Worm (Caenorhabditis elegans) whole organism, mixed stage, embryonic: ENCODE data around the gene M110.9.
A peak's percentile ranks its signal among the peaks of the same experiment; 100 is the strongest.

ENCODE experiments used
- M03D4.4 ChIP-seq: sonication (generic microtip); optimal IDR thresholded peaks from 2 replicates; lab custom pipeline; 2017; ENCODE audit warnings: mild to moderate bottlenecking, missing genetic modification characterization, missing compliant biosample characterization
- bed-3 ChIP-seq: fragments of 200-800 bp; sonication (Bioruptor generic); optimal IDR thresholded peaks from 3 replicates; lab custom pipeline; 2018; ENCODE audit warnings: mild to moderate bottlenecking, missing genetic modification characterization, moderate library complexity, missing compliant biosample characterization
- blmp-1 ChIP-seq: fragments of 150-350 bp; optimal IDR thresholded peaks from 2 replicates; lab custom pipeline; 2014; ENCODE audit warnings: missing biosample characterization, missing genetic modification characterization
- ceh-39 ChIP-seq: fragments of 150-350 bp; optimal IDR thresholded peaks from 2 replicates; lab custom pipeline; 2014; ENCODE audit warnings: missing biosample characterization, missing genetic modification characterization
- ceh-43 ChIP-seq: fragments of 200-800 bp; sonication (Bioruptor generic); optimal IDR thresholded peaks from 2 replicates; lab custom pipeline; 2018; ENCODE audit warnings: mild to moderate bottlenecking, missing genetic modification characterization, moderate library complexity, missing compliant biosample characterization
- ceh-83 ChIP-seq: fragments of 200-800 bp; sonication (Bioruptor generic); optimal IDR thresholded peaks from 2 replicates; lab custom pipeline; 2018; ENCODE audit warnings: mild to moderate bottlenecking, missing genetic modification characterization, missing compliant biosample characterization
- ces-1 ChIP-seq: fragments of 150-350 bp; optimal IDR thresholded peaks from 2 replicates; lab custom pipeline; 2014; ENCODE audit warnings: missing biosample characterization, missing genetic modification reagents, missing genetic modification characterization
- cnd-1 ChIP-seq: fragments of 200-800 bp; sonication (Bioruptor generic); optimal IDR thresholded peaks from 2 replicates; lab custom pipeline; 2018; ENCODE audit warnings: mild to moderate bottlenecking, missing genetic modification characterization, missing compliant biosample characterization
- drap-1 ChIP-seq: fragments of 200-800 bp; sonication (Bioruptor generic); optimal IDR thresholded peaks from 3 replicates; lab custom pipeline; 2018; ENCODE audit warnings: mild to moderate bottlenecking, missing genetic modification characterization, missing compliant biosample characterization
- elt-1 ChIP-seq: sonication (generic microtip); optimal IDR thresholded peaks from 2 replicates; lab custom pipeline; 2017; ENCODE audit warnings: missing genetic modification characterization, mild to moderate bottlenecking, missing compliant biosample characterization, antibody characterized with exemption, moderate library complexity, borderline replicate concordance; ENCODE audit not compliant: insufficient read depth
- elt-3 ChIP-seq: fragments of 150-350 bp; optimal IDR thresholded peaks from 2 replicates; lab custom pipeline; 2014; ENCODE audit warnings: missing biosample characterization, missing genetic modification characterization
- flh-1 ChIP-seq: fragments of 200-800 bp; sonication (Bioruptor generic); optimal IDR thresholded peaks from 2 replicates; lab custom pipeline; 2018; ENCODE audit warnings: mild to moderate bottlenecking, missing genetic modification characterization, moderate library complexity, missing compliant biosample characterization
- ham-2 ChIP-seq: fragments of 200-800 bp; sonication (Bioruptor generic); optimal IDR thresholded peaks from 2 replicates; lab custom pipeline; 2018; ENCODE audit warnings: mild to moderate bottlenecking, missing genetic modification characterization, missing compliant biosample characterization
- hlh-1 ChIP-seq: fragments of 150-350 bp; optimal IDR thresholded peaks from 2 replicates; lab custom pipeline; 2014; ENCODE audit warnings: missing biosample characterization, missing genetic modification reagents, missing genetic modification characterization
- lin-13 ChIP-seq: fragments of 150-350 bp; optimal IDR thresholded peaks from 2 replicates; lab custom pipeline; 2014; ENCODE audit warnings: missing biosample characterization, missing genetic modification characterization
- lin-32 ChIP-seq: fragments of 200-800 bp; sonication (Bioruptor generic); optimal IDR thresholded peaks from 2 replicates; lab custom pipeline; 2018; ENCODE audit warnings: mild to moderate bottlenecking, missing genetic modification characterization, missing compliant biosample characterization
- lsy-2 ChIP-seq: fragments of 150-350 bp; optimal IDR thresholded peaks from 2 replicates; lab custom pipeline; 2014; ENCODE audit warnings: missing biosample characterization, missing genetic modification characterization
- mab-5 ChIP-seq: fragments of 150-350 bp; optimal IDR thresholded peaks from 2 replicates; lab custom pipeline; 2014; ENCODE audit warnings: missing biosample characterization, missing genetic modification characterization
- mep-1 ChIP-seq: fragments of 150-350 bp; optimal IDR thresholded peaks from 2 replicates; lab custom pipeline; 2017; ENCODE audit warnings: missing biosample characterization, missing genetic modification reagents, missing genetic modification characterization, inconsistent platforms
- mls-2 ChIP-seq: sonication (generic microtip); optimal IDR thresholded peaks from 2 replicates; lab custom pipeline; 2016; ENCODE audit warnings: mild to moderate bottlenecking, missing genetic modification characterization, moderate library complexity, missing compliant biosample characterization
- nhr-12 ChIP-seq: fragments of 150-350 bp; optimal IDR thresholded peaks from 2 replicates; lab custom pipeline; 2014; ENCODE audit warnings: missing biosample characterization, missing genetic modification characterization
- nhr-2 ChIP-seq: fragments of 150-350 bp; optimal IDR thresholded peaks from 2 replicates; lab custom pipeline; 2014; ENCODE audit warnings: missing biosample characterization, missing genetic modification characterization
- nhr-237 ChIP-seq: fragments of 150-350 bp; optimal IDR thresholded peaks from 2 replicates; lab custom pipeline; 2014; ENCODE audit warnings: missing biosample characterization, missing genetic modification characterization
- nhr-28 ChIP-seq: fragments of 150-350 bp; optimal IDR thresholded peaks from 2 replicates; lab custom pipeline; 2014; ENCODE audit warnings: missing biosample characterization, missing genetic modification characterization
- nhr-76 ChIP-seq: sonication (generic microtip); optimal IDR thresholded peaks from 2 replicates; lab custom pipeline; 2017; ENCODE audit warnings: missing biosample characterization, missing genetic modification characterization
- pha-4 ChIP-seq: fragments of 150-350 bp; optimal IDR thresholded peaks from 2 replicates; lab custom pipeline; 2018; ENCODE audit warnings: missing biosample characterization, missing genetic modification reagents, missing genetic modification characterization
- sem-2 ChIP-seq: fragments of 200-800 bp; sonication (Bioruptor generic); optimal IDR thresholded peaks from 2 replicates; lab custom pipeline; 2018; ENCODE audit warnings: mild to moderate bottlenecking, missing genetic modification characterization, missing compliant biosample characterization
- snpc-4 ChIP-seq: fragments of 150-350 bp; optimal IDR thresholded peaks from 2 replicates; lab custom pipeline; 2014; ENCODE audit warnings: missing biosample characterization, missing genetic modification characterization
- sptf-1 ChIP-seq: sonication (generic microtip); optimal IDR thresholded peaks from 2 replicates; lab custom pipeline; 2017; ENCODE audit warnings: mild to moderate bottlenecking, missing genetic modification characterization, moderate library complexity, missing compliant biosample characterization
- tbx-8 ChIP-seq: fragments of 200-800 bp; sonication (Bioruptor generic); optimal IDR thresholded peaks from 2 replicates; lab custom pipeline; 2018; ENCODE audit warnings: mild to moderate bottlenecking, missing genetic modification characterization, moderate library complexity, missing compliant biosample characterization
- unc-120 ChIP-seq: sonication (generic microtip); optimal IDR thresholded peaks from 2 replicates; lab custom pipeline; 2017; ENCODE audit warnings: missing genetic modification characterization, missing compliant biosample characterization; ENCODE audit not compliant: poor library complexity, severe bottlenecking
- unc-39 ChIP-seq: fragments of 150-350 bp; optimal IDR thresholded peaks from 2 replicates; lab custom pipeline; 2014; ENCODE audit warnings: missing biosample characterization, missing genetic modification characterization
- unc-62 ChIP-seq: fragments of 150-350 bp; optimal IDR thresholded peaks from 2 replicates; lab custom pipeline; 2014; ENCODE audit warnings: missing biosample characterization, missing genetic modification reagents, missing genetic modification characterization
- zip-8 ChIP-seq: fragments of 150-350 bp; optimal IDR thresholded peaks from 2 replicates; lab custom pipeline; 2014; ENCODE audit warnings: missing biosample characterization, missing genetic modification characterization
- ztf-11 ChIP-seq: fragments of 150-350 bp; optimal IDR thresholded peaks from 2 replicates; lab custom pipeline; 2014; ENCODE audit warnings: missing biosample characterization, missing genetic modification characterization

M110.9 gene

ce11 chrII:8230976-8231375 lies at the start of gene M110.9:
M110.9 (plus strand) TSS chrII:8231276.
- no peak for TF ChIP-seq sptf-1 (tag; lab: Kevin White, UChicago)
- no peak for TF ChIP-seq hlh-1 (tag; lab: Kevin White, UChicago)
- no peak for TF ChIP-seq M03D4.4 (tag; lab: Kevin White, UChicago)
- TF ChIP-seq snpc-4 (tag; lab: Kevin White, UChicago) = no peak
- no peak for TF ChIP-seq sem-2 (GFP tag; lab: Kevin White, UChicago)
- no peak for TF ChIP-seq drap-1 (GFP tag; lab: Kevin White, UChicago)
- TF ChIP-seq pha-4 (tag; lab: Kevin White, UChicago) = no peak
- TF ChIP-seq nhr-76 (tag; lab: Kevin White, UChicago) = no peak
- no peak for TF ChIP-seq ceh-43 (GFP tag; lab: Kevin White, UChicago)
- no peak for TF ChIP-seq ceh-39 (tag; lab: Kevin White, UChicago)
- TF ChIP-seq nhr-12 (tag; lab: Kevin White, UChicago) = no peak
- TF ChIP-seq ceh-83 = no peak
- TF ChIP-seq unc-120 = no peak
- no peak for TF ChIP-seq flh-1 (GFP tag; lab: Kevin White, UChicago)

ce11 chrII:8181437-8181836 lies 49.6 kb upstream of the M110.9 start, which contains the start of gene dylt-3:
dylt-3 (plus strand) TSS chrII:8181737.
- TF ChIP-seq hlh-1 (tag; lab: Kevin White, UChicago) (no peak), ceh-39 (tag; lab: Kevin White, UChicago) (no peak), mep-1 (tag; lab: Kevin White, UChicago) (no peak), ham-2 (GFP tag; lab: Kevin White, UChicago) (no peak), nhr-76 (tag; lab: Kevin White, UChicago) (no peak), lin-32 (no peak), ceh-83 (no peak), elt-1 (tag; lab: Kevin White, UChicago) (no peak), unc-62 (GFP tag; lab: Kevin White, UChicago) (no peak), bed-3 (GFP tag; lab: Kevin White, UChicago) (no peak), nhr-28 (no peak), nhr-237 (tag; lab: Kevin White, UChicago) (no peak), zip-8 (tag; lab: Kevin White, UChicago) (no peak)

DNA sequence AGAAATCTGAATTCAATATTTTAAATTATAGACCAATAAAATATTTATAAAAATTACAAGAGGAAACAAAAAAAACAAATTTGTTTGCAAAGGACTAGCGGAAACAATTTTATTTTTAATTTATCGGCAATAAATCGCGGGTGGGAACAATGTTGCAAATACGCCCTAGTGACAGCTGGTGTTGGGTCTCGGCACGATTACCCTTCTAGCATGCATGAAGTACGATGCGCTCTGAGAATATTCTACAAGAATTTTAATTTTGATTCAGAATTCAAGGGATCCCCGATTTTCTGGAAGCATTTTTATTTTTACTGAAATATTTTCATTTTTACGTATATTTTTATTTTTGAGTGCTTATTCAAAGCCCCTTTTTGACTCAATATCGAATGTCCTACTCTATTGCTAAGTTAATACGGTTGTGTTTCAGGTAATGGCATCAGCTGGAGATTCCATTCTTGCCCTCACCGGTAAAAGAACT lies 46.0 kb upstream of the M110.9 start, which contains the start of the genes mig-5 and cct-1:
TSS of gene mig-5 (minus strand) at position 8 of the 478 bp plus-strand sequence.
TSS of gene cct-1 (plus strand) at position 428 of the 478 bp plus-strand sequence.
- TF ChIP-seq pha-4 (tag; lab: Kevin White, UChicago) (peak; percentile 96), ceh-83 (no peak), lin-13 (tag; lab: Kevin White, UChicago) (peak; percentile 91), blmp-1 (tag; lab: Kevin White, UChicago) (peak; percentile 40), unc-39 (no peak), lin-32 (peak; percentile 59), hlh-1 (tag; lab: Kevin White, UChicago) (peak; percentile 87), snpc-4 (tag; lab: Kevin White, UChicago) (no peak), ceh-43 (GFP tag; lab: Kevin White, UChicago) (peak; percentile 8), ham-2 (GFP tag; lab: Kevin White, UChicago) (peak; percentile 40), mls-2 (tag; lab: Kevin White, UChicago) (no peak), nhr-2 (tag; lab: Kevin White, UChicago) (peak; percentile 60), lsy-2 (peak; percentile 100), M03D4.4 (tag; lab: Kevin White, UChicago) (peak; percentile 61), mep-1 (tag; lab: Kevin White, UChicago) (peak; percentile 98), zip-8 (tag; lab: Kevin White, UChicago) (no peak), bed-3 (GFP tag; lab: Kevin White, UChicago) (no peak), nhr-237 (tag; lab: Kevin White, UChicago) (peak; percentile 96), unc-120 (no peak), elt-1 (tag; lab: Kevin White, UChicago) (no peak), elt-3 (no peak), ces-1 (GFP tag; lab: Kevin White, UChicago) (peak; percentile 87), mab-5 (tag; lab: Kevin White, UChicago) (peak; percentile 70), cnd-1 (tag; lab: Kevin White, UChicago) (peak; percentile 96), nhr-12 (tag; lab: Kevin White, UChicago) (no peak), drap-1 (GFP tag; lab: Kevin White, UChicago) (peak; percentile 40), unc-62 (GFP tag; lab: Kevin White, UChicago) (peak; percentile 86), sptf-1 (tag; lab: Kevin White, UChicago) (peak; percentile 67), nhr-28 (no peak), nhr-76 (tag; lab: Kevin White, UChicago) (no peak), tbx-8 (GFP tag; lab: Kevin White, UChicago) (no peak), flh-1 (GFP tag; lab: Kevin White, UChicago) (no peak), ztf-11 (tag; lab: Kevin White, UChicago) (no peak), sem-2 (GFP tag; lab: Kevin White, UChicago) (no peak), ceh-39 (tag; lab: Kevin White, UChicago) (peak; percentile 91)
